Worm (Caenorhabditis elegans): ENCODE data around the gene set-31.

Gene set-31

ce11 chrV:14446453-14446852 is 28.8 kb downstream of the set-31 start:
- no peak for TF ChIP-seq pax-1 (tag; optimal IDR thresholded peaks at IDR 0.05)
- no peak for TF ChIP-seq ceh-22 (tag; optimal IDR thresholded peaks at IDR 0.05)
- no peak for TF ChIP-seq F13H6.1 (tag; optimal IDR thresholded peaks at IDR 0.05)
- no peak for TF ChIP-seq ceh-34 (tag; optimal IDR thresholded peaks at IDR 0.05)
- no peak for TF ChIP-seq T23F11.4 (GFP tag; optimal IDR thresholded peaks at IDR 0.05)
- TF ChIP-seq lin-11 (tag; optimal IDR thresholded peaks at IDR 0.05) = no peak
- TF ChIP-seq hlh-6 (tag; optimal IDR thresholded peaks at IDR 0.05) = no peak

DNA sequence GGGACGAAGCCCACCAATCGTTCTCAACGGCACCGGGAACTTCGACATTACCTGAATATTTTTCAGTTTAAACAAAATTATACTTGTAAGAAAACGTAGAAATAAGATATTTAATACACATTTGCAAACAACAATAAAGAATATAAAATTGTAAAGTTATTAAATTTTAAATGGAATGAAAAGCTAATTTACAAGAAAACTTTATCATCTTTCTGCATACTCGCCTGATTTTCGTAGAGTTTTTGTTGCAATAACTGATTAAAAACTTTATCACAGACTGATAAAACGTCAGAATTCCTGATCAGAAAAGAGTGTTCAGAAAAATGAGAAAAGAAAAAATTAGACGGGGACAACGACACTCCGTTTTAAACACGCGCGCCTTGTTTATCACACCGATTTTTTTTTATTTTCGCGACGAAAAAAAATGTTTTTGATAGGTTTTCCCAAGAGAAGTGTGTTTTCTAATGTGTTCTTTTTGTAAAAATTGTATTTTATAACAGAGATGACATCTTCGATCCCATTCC is 29.6 kb downstream of the set-31 start, which contains the start of the genes dlat-1 and fntb-1:
Gene dlat-1, minus strand, starts transcription at position 51 of the 524 bp plus-strand sequence.
Gene fntb-1, plus strand, starts transcription at position 412 of the 524 bp plus-strand sequence.
- peak; percentile 89 for TF ChIP-seq elt-2 (tag; optimal IDR thresholded peaks at IDR 0.05)
- no peak for TF ChIP-seq K02D7.2 (tag; optimal IDR thresholded peaks at IDR 0.05)

- no peak for TF ChIP-seq sox-4 (tag; optimal IDR thresholded peaks at IDR 0.05)
- TF ChIP-seq hlh-8 (tag; optimal IDR thresholded peaks at IDR 0.05) = no peak
- no peak for TF ChIP-seq nhr-232 (tag; optimal IDR thresholded peaks at IDR 0.05)
- TF ChIP-seq ceh-31 (tag; optimal IDR thresholded peaks at IDR 0.05) = no peak
- TF ChIP-seq pha-2 (tag; optimal IDR thresholded peaks at IDR 0.05) = no peak
Measured at ce11 chrV:14448669-14449068, 31.0 kb downstream of the set-31 start.

DNA sequence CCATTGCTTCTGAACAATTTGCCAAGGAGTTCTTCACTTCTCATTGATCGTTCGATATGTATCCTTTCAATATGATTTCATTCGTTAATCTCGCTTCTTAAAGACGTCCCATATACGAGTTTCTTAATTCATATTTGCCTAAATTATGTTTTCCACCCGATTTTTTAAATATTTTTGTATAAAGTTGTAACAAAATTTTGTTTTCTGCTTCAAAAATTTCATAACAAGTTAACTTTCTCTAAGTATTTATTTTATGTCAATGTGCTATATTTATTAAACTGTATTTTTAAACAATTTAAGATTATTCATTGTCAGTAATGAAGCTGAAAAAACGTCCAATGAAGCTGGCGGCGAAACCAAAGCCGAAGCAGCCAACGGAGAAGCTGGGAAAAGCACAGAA is 31.7 kb downstream of the set-31 start, which contains the start of gene F23B12.7:
Gene F23B12.7, plus strand, starts transcription at position 301 of the 400 bp plus-strand sequence.
- TF ChIP-seq dmd-4 (tag; optimal IDR thresholded peaks at IDR 0.05; ENCODE audit: borderline replicate concordance) (no peak), che-1 (tag; optimal IDR thresholded peaks at IDR 0.05) (no peak), ets-4 (tag; optimal IDR thresholded peaks at IDR 0.05) (no peak), F13H6.1 (tag; optimal IDR thresholded peaks at IDR 0.05) (no peak), ceh-6 (GFP tag; optimal IDR thresholded peaks at IDR 0.05) (no peak), ceh-45 (GFP tag; IDR thresholded peaks at IDR 0.05) (no peak), nfya-1 (tag; optimal IDR thresholded peaks at IDR 0.05) (no peak), K09A11.1 (tag; optimal IDR thresholded peaks at IDR 0.05; ENCODE audit: insufficient read depth) (no peak), hlh-13 (GFP tag; optimal IDR thresholded peaks at IDR 0.05) (no peak), nhr-232 (tag; optimal IDR thresholded peaks at IDR 0.05) (no peak)

DNA sequence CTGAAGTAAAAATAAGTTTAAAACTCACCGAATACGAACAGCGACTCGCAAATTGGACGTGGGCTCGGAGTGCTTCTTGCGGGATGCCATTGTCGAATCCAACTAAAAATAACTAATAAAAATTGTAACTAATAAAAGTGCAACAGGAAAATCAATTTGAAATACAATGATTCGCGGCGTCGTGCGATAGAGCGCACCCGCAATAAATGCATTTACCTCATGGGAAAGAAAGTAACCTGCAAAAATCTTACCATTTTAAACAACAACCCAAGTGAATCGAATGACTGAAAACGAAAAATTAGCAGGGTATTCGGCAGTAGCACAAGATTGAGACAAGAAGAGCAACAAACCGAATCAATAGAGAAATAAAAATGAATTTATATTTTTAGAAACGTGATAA is 38.9 kb downstream of the set-31 start, which contains the start of gene bmk-1:
Gene bmk-1, minus strand, starts transcription at position 359 of the 400 bp plus-strand sequence.
- TF ChIP-seq ztf-16 (tag; optimal IDR thresholded peaks at IDR 0.05) = no peak
- TF ChIP-seq unc-42 (tag; optimal IDR thresholded peaks at IDR 0.05) = peak; percentile 48
- no peak for TF ChIP-seq tbx-2 (tag; optimal IDR thresholded peaks at IDR 0.05)

DNA sequence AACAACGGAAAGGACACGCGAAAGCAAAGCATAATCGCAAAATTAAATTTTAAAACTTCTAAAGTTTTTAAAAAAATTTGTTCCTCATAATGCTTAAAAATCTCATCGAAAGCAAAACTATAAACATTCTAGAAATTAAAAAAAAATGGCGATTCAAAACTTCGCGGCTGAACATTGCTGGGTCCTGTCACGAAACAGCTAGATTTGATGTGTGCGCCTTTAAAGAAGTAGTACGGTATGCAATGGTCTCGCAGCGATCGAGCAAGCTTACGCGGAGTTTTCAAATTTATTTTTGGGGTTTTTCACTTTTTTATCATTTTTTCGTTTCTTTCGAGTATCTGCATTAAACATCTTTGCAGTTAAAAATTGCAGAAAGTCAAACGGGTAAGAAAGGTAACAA is 39.4 kb downstream of the set-31 start, which contains the start of gene coh-3:
Gene coh-3, plus strand, starts transcription at position 353 of the 400 bp plus-strand sequence.
- TF ChIP-seq pqm-1 (tag; optimal IDR thresholded peaks at IDR 0.05) (no peak), F13H6.1 (tag; optimal IDR thresholded peaks at IDR 0.05) (no peak), syd-9 (tag; optimal IDR thresholded peaks at IDR 0.05) (no peak), ceh-22 (tag; optimal IDR thresholded peaks at IDR 0.05) (no peak), mec-3 (tag; optimal IDR thresholded peaks at IDR 0.05; ENCODE audit: borderline replicate concordance) (no peak)

DNA sequence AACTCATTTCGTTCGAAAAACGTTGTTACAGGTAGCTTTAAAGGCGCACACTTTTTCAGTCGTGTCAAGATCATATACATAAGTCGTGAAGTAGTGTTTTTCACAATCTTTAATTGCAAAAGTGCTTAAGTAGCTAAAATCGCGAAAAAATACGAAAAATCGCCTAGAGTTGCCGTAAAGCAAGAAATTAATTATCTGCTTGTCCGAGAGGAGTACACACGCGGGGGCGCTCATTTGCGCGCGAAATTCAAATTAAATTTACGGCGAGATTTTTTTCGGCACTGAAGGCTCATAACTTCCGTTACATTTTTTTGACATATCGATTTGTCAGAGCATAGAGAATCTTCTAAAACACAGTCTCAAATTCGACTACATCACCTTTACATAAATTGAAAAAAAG is 42.4 kb downstream of the set-31 start:
- TF ChIP-seq ceh-14 (tag; optimal IDR thresholded peaks at IDR 0.05) (no peak), ceh-19 (GFP tag; optimal IDR thresholded peaks at IDR 0.05) (no peak), Y22D7AL.16 (tag; optimal IDR thresholded peaks at IDR 0.05) (no peak), C38D4.7 (GFP tag; optimal IDR thresholded peaks at IDR 0.05) (no peak), sox-2 (GFP tag; IDR thresholded peaks at IDR 0.05) (no peak), fkh-6 (tag; optimal IDR thresholded peaks at IDR 0.05) (no peak), pha-4 (tag; optimal IDR thresholded peaks at IDR 0.05) (no peak), pat-9 (tag; optimal IDR thresholded peaks at IDR 0.05) (no peak), C08G9.2 (tag; optimal IDR thresholded peaks at IDR 0.05) (no peak), ceh-18 (tag; optimal IDR thresholded peaks at IDR 0.05) (no peak), tbx-7 (tag; optimal IDR thresholded peaks at IDR 0.05) (no peak), F13H6.1 (tag; optimal IDR thresholded peaks at IDR 0.05) (no peak), lim-6 (tag; optimal IDR thresholded peaks at IDR 0.05) (no peak), ceh-30 (tag; optimal IDR thresholded peaks at IDR 0.05) (no peak), che-1 (tag; optimal IDR thresholded peaks at IDR 0.05) (no peak), K09A11.1 (tag; optimal IDR thresholded peaks at IDR 0.05; ENCODE audit: insufficient read depth) (no peak)

Data from whole organism, late embryonic.